Fruit fly (Drosophila melanogaster): Measurements from ENCODE around the gene Pgant6.

Pgant6 gene

DNA sequence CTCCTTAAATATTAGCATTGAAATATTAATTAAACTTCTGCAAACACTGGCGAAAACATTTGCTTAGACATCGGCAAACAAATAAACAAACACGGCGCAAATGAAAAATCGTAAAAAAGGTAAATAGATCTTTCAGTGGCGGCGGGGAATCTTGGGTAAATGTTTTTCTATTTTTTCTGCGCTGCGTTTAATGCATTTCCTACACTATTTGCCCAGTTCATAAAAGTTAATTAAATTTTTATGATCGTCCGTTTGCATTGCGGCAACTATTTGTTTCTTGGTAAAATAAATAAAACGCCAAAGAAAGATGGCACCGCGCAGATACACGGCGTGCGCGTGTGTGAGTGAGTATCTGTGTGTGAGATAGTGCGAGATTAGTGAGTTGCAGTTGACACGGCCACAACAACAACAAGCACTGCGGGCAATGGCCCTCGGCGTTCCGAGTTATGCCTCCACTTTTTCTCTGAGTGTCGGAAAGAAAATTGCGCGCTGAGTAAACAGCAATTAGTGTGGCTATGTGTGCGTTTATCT lies 16.5 kb downstream of the Pgant6 start (continued):
- TF ChIP-seq dpn (GFP tag; optimal IDR thresholded peaks at IDR 0.05): no peak
- peak; percentile 49 for TF ChIP-seq CG8281 (tag; optimal IDR thresholded peaks at IDR 0.05)
- peak; percentile 1 for TF ChIP-seq sd (tag; optimal IDR thresholded peaks at IDR 0.05)
- TF ChIP-seq cato (GFP tag; optimal IDR thresholded peaks at IDR 0.05; ENCODE audit: borderline replicate concordance): no peak
- no peak for TF ChIP-seq Fer3 (tag; optimal IDR thresholded peaks at IDR 0.05)
- TF ChIP-seq sens-2 (GFP tag; IDR thresholded peaks at IDR 0.05): peak; percentile 30; the same call in 1 of the 2 replicates
- peak; percentile 42 for TF ChIP-seq CG17385 (GFP tag; optimal IDR thresholded peaks at IDR 0.05)
- TF ChIP-seq bowl (GFP tag; IDR thresholded peaks at IDR 0.05): no peak
- TF ChIP-seq Lpt (GFP tag; optimal IDR thresholded peaks at IDR 0.05): no peak
- no peak for TF ChIP-seq grau (tag; optimal IDR thresholded peaks at IDR 0.05)
- no peak for TF ChIP-seq CG1832 (GFP tag; optimal IDR thresholded peaks at IDR 0.05)
- no peak for TF ChIP-seq mam (GFP tag; optimal IDR thresholded peaks at IDR 0.05)
- no peak for TF ChIP-seq fru (optimal IDR thresholded peaks at IDR 0.05)
- no peak for TF ChIP-seq ssp (GFP tag; IDR thresholded peaks at IDR 0.05)
- no peak for TF ChIP-seq CG1602 (GFP tag; optimal IDR thresholded peaks at IDR 0.05)
- TF ChIP-seq CG17912 (GFP tag; optimal IDR thresholded peaks at IDR 0.05): peak; percentile 54
- no peak for TF ChIP-seq dan (GFP tag; IDR thresholded peaks at IDR 0.05)
- TF ChIP-seq aop (GFP tag; IDR thresholded peaks at IDR 0.05): no peak
- peak; percentile 87 for TF ChIP-seq salm (tag; optimal IDR thresholded peaks at IDR 0.05)
- peak; percentile 23 for TF ChIP-seq en (GFP tag; optimal IDR thresholded peaks at IDR 0.05)
- TF ChIP-seq CG6689 (GFP tag; IDR thresholded peaks at IDR 0.05): 0 out of 2 replicates have a peak, but pooled peaks have one; percentile 17
- no peak for TF ChIP-seq CG17328 (GFP tag; IDR thresholded peaks at IDR 0.05)
- peak; percentile 7 for TF ChIP-seq Oli (tag; optimal IDR thresholded peaks at IDR 0.05)
- peak; percentile 62 for TF ChIP-seq CG7987 (GFP tag; optimal IDR thresholded peaks at IDR 0.05)
- peak; percentile 58 for TF ChIP-seq org-1 (GFP tag; optimal IDR thresholded peaks at IDR 0.05)
- peak; percentile 34 for TF ChIP-seq CG31365 (tag; optimal IDR thresholded peaks at IDR 0.05)
- no peak for TF ChIP-seq ase (GFP tag; IDR thresholded peaks at IDR 0.05)
- TF ChIP-seq CG9727 (GFP tag; optimal IDR thresholded peaks at IDR 0.05): peak; percentile 32
- TF ChIP-seq CG2116 (GFP tag; optimal IDR thresholded peaks at IDR 0.05): peak; percentile 20
- TF ChIP-seq CG15269 (tag; optimal IDR thresholded peaks at IDR 0.05): no peak
- peak; percentile 75; the same call in 1 of the 2 replicates for TF ChIP-seq GATAe (GFP tag; conservative IDR thresholded peaks at IDR 0.05)
- TF ChIP-seq HmgD (GFP tag; optimal IDR thresholded peaks at IDR 0.05): peak; percentile 11
- TF ChIP-seq CG11247 (GFP tag; IDR thresholded peaks at IDR 0.05): 0 out of 2 replicates have a peak, but pooled peaks have one; percentile 29
- TF ChIP-seq CG11696 (GFP tag; IDR thresholded peaks at IDR 0.05): no peak
- no peak for TF ChIP-seq Neu2 (GFP tag; optimal IDR thresholded peaks at IDR 0.05; ENCODE audit: borderline replicate concordance)
- TF ChIP-seq CG11504 (tag; optimal IDR thresholded peaks at IDR 0.05): peak; percentile 59
- no peak for TF ChIP-seq mld (GFP tag; IDR thresholded peaks at IDR 0.05; ENCODE audit: partially characterized antibody)
- TF ChIP-seq pros (GFP tag; optimal IDR thresholded peaks at IDR 0.05): peak; percentile 63
- no peak for TF ChIP-seq Hand (GFP tag; optimal IDR thresholded peaks at IDR 0.05)
- TF ChIP-seq NC2β (GFP tag; optimal IDR thresholded peaks at IDR 0.05): peak; percentile 32
- no peak for TF ChIP-seq C15 (GFP tag; IDR thresholded peaks at IDR 0.05)
- TF ChIP-seq ac (GFP tag; optimal IDR thresholded peaks at IDR 0.05): peak; percentile 76
- TF ChIP-seq Bgb (GFP tag; IDR thresholded peaks at IDR 0.05; ENCODE audit: partially characterized antibody): no peak
- TF ChIP-seq ERR (GFP tag; optimal IDR thresholded peaks at IDR 0.05): no peak
- no peak for TF ChIP-seq D19A (tag; optimal IDR thresholded peaks at IDR 0.05)
- no peak for TF ChIP-seq CG6765 (GFP tag; optimal IDR thresholded peaks at IDR 0.05)
- peak; percentile 4 for TF ChIP-seq Dad (GFP tag; optimal IDR thresholded peaks at IDR 0.05)
- no peak for TF ChIP-seq usp (GFP tag; optimal IDR thresholded peaks at IDR 0.05)
- TF ChIP-seq luna (GFP tag; optimal IDR thresholded peaks at IDR 0.05): no peak
- no peak for TF ChIP-seq cas (GFP tag; IDR thresholded peaks at IDR 0.05)
- TF ChIP-seq CG32767 (GFP tag; IDR thresholded peaks at IDR 0.05): no peak

All from whole organism, embryonic.